Fruit fly (Drosophila melanogaster) whole organism, embryonic: ENCODE measurements around the gene Ptp10D.

Source experiments
- Ada2b ChIP-seq: fragments of 200-800 bp; sonication (Bioruptor generic); IDR thresholded peaks from 2 replicates; pipeline ENCODE4 v1.3.6; 2022; ENCODE audit warnings: missing biosample characterization, missing genetic modification characterization
- BEAF-32 ChIP-seq: fragments of 200-800 bp; sonication (Bioruptor generic); optimal IDR thresholded peaks from 3 replicates; lab custom pipeline; 2017; ENCODE audit warnings: missing biosample characterization, missing genetic modification characterization, mild to moderate bottlenecking, moderate library complexity, missing genetic modification reagents
- C15 ChIP-seq: fragments of 200-800 bp; sonication (Bioruptor generic); IDR thresholded peaks from 3 replicates; pipeline ENCODE4 v1.3.6; 2022; ENCODE audit warnings: missing biosample characterization, missing genetic modification characterization
- CG10147 ChIP-seq: fragments of 200-800 bp; sonication (Bioruptor generic); optimal IDR thresholded peaks from 2 replicates; lab custom pipeline; 2019; ENCODE audit warnings: missing biosample characterization, mild to moderate bottlenecking, missing genetic modification characterization, moderate library complexity
- CG10462 ChIP-seq: fragments of 200-800 bp; sonication (Bioruptor generic); optimal IDR thresholded peaks from 2 replicates; lab custom pipeline; 2016; ENCODE audit warnings: missing biosample characterization, missing genetic modification characterization
- CG11723 ChIP-seq: fragments of 200-800 bp; sonication (Bioruptor generic); optimal IDR thresholded peaks from 2 replicates; lab custom pipeline; 2017; ENCODE audit warnings: missing biosample characterization, mild to moderate bottlenecking, missing genetic modification characterization
- CG12071 ChIP-seq: fragments of 200-800 bp; sonication (Bioruptor generic); optimal IDR thresholded peaks from 3 replicates; lab custom pipeline; 2018; ENCODE audit warnings: missing biosample characterization, mild to moderate bottlenecking, missing genetic modification characterization
- CG1233 ChIP-seq: fragments of 200-800 bp; sonication (Bioruptor generic); optimal IDR thresholded peaks from 4 replicates; lab custom pipeline; 2018; ENCODE audit warnings: missing biosample characterization, mild to moderate bottlenecking, missing genetic modification characterization
- CG13296 ChIP-seq: fragments of 200-800 bp; sonication (Bioruptor generic); optimal IDR thresholded peaks from 3 replicates; lab custom pipeline; 2018; ENCODE audit warnings: missing biosample characterization, mild to moderate bottlenecking, missing genetic modification characterization
- CG15514 ChIP-seq: fragments of 200-800 bp; sonication (Bioruptor generic); optimal IDR thresholded peaks from 3 replicates; lab custom pipeline; 2017; ENCODE audit warnings: missing biosample characterization, missing genetic modification characterization, mild to moderate bottlenecking, moderate library complexity, missing genetic modification reagents
- CG18619 ChIP-seq: fragments of 200-800 bp; sonication (Bioruptor generic); optimal IDR thresholded peaks from 3 replicates; lab custom pipeline; 2017; ENCODE audit warnings: missing biosample characterization, mild to moderate bottlenecking, missing genetic modification characterization
- CG2129 ChIP-seq: fragments of 200-800 bp; sonication (Bioruptor generic); IDR thresholded peaks from 2 replicates; pipeline ENCODE4 v1.3.6; 2022; ENCODE audit warnings: missing biosample characterization, missing genetic modification characterization; ENCODE audit not compliant: partially characterized antibody
- CG31441 ChIP-seq: fragments of 200-800 bp; sonication (Bioruptor generic); IDR thresholded peaks from 2 replicates; pipeline ENCODE4 v1.3.6; 2022; ENCODE audit warnings: missing biosample characterization, missing genetic modification characterization
- CG32532 ChIP-seq: fragments of 200-800 bp; sonication (Bioruptor generic); IDR thresholded peaks from 2 replicates; pipeline ENCODE4 v1.3.6; 2022; ENCODE audit warnings: missing biosample characterization, missing genetic modification characterization
- CG34224 ChIP-seq: fragments of 200-800 bp; sonication (Bioruptor generic); IDR thresholded peaks from 3 replicates; pipeline ENCODE4 v1.3.6; 2022; ENCODE audit warnings: missing biosample characterization, missing genetic modification characterization; ENCODE audit not compliant: partially characterized antibody
- CG4707 ChIP-seq: fragments of 200-800 bp; sonication (Bioruptor generic); optimal IDR thresholded peaks from 2 replicates; lab custom pipeline; 2018; ENCODE audit warnings: missing biosample characterization, mild to moderate bottlenecking, missing genetic modification characterization, moderate library complexity
- CG7271 ChIP-seq: fragments of 200-800 bp; sonication (Bioruptor generic); optimal IDR thresholded peaks from 2 replicates; lab custom pipeline; 2018; ENCODE audit warnings: missing biosample characterization, mild to moderate bottlenecking, missing genetic modification characterization, moderate library complexity
- CG8290 ChIP-seq, 3 experiments: fragments of 200-800 bp; sonication (Bioruptor generic); optimal IDR thresholded peaks; 2 replicates each; lab custom pipeline; 2016 to 2019; ENCODE audit warnings: missing biosample characterization in 3 of 3, missing genetic modification characterization in 3 of 3, mild to moderate bottlenecking in 2 of 3, moderate library complexity in 1 of 3
- CG9215 ChIP-seq: fragments of 200-800 bp; sonication (Bioruptor generic); IDR thresholded peaks from 2 replicates; pipeline ENCODE4 v1.3.6; 2022; ENCODE audit warnings: missing biosample characterization, missing genetic modification characterization
- CG9727 ChIP-seq: fragments of 200-800 bp; sonication (Bioruptor generic); optimal IDR thresholded peaks from 3 replicates; lab custom pipeline; 2017; ENCODE audit warnings: missing biosample characterization, mild to moderate bottlenecking, missing genetic modification characterization
- Doc3 ChIP-seq: fragments of 200-800 bp; sonication (Bioruptor generic); IDR thresholded peaks from 3 replicates; pipeline ENCODE4 v1.3.6; 2022; ENCODE audit warnings: missing biosample characterization, missing genetic modification characterization; ENCODE audit not compliant: partially characterized antibody
- Lhr ChIP-seq: fragments of 200-800 bp; sonication (Bioruptor generic); optimal IDR thresholded peaks from 3 replicates; lab custom pipeline; 2017; ENCODE audit warnings: mild to moderate bottlenecking, missing biosample characterization, missing genetic modification reagents, missing genetic modification characterization
- Max ChIP-seq: fragments of 200-800 bp; sonication (Bioruptor generic); optimal IDR thresholded peaks from 2 replicates; lab custom pipeline; 2016; ENCODE audit warnings: missing biosample characterization, mild to moderate bottlenecking, missing genetic modification characterization
- NC2α ChIP-seq: fragments of 200-800 bp; sonication (Bioruptor generic); optimal IDR thresholded peaks from 2 replicates; lab custom pipeline; 2016; ENCODE audit warnings: missing biosample characterization, missing genetic modification characterization
- NC2β ChIP-seq: fragments of 200-800 bp; sonication (Bioruptor generic); optimal IDR thresholded peaks from 2 replicates; lab custom pipeline; 2016; ENCODE audit warnings: missing biosample characterization, missing genetic modification characterization
- NFAT ChIP-seq: fragments of 200-800 bp; sonication (Bioruptor generic); IDR thresholded peaks from 2 replicates; pipeline ENCODE4 v1.3.6; 2022; ENCODE audit warnings: missing biosample characterization, missing genetic modification characterization
- NfI ChIP-seq: fragments of 200-800 bp; sonication (Bioruptor generic); optimal IDR thresholded peaks from 3 replicates; lab custom pipeline; 2018; ENCODE audit warnings: missing biosample characterization, mild to moderate bottlenecking, missing genetic modification characterization, moderate library complexity
- Ptx1 ChIP-seq: fragments of 200-800 bp; sonication (Bioruptor generic); IDR thresholded peaks from 2 replicates; pipeline ENCODE4 v1.3.6; 2022; ENCODE audit warnings: missing biosample characterization, missing genetic modification characterization
- Side ChIP-seq: fragments of 200-800 bp; sonication (Bioruptor generic); optimal IDR thresholded peaks from 2 replicates; lab custom pipeline; 2016; ENCODE audit warnings: missing biosample characterization, missing genetic modification characterization
- Sry-β ChIP-seq: fragments of 200-800 bp; sonication (Bioruptor generic); optimal IDR thresholded peaks from 2 replicates; lab custom pipeline; 2018; ENCODE audit warnings: missing biosample characterization, mild to moderate bottlenecking, missing genetic modification characterization, moderate library complexity
- Tbp ChIP-seq: fragments of >200 bp; optimal IDR thresholded peaks from 2 replicates; lab custom pipeline; 2018; ENCODE audit warnings: missing biosample characterization, missing genetic modification characterization
- amos ChIP-seq: fragments of 200-800 bp; sonication (Bioruptor generic); IDR thresholded peaks from 2 replicates; pipeline ENCODE4 v1.3.6; 2022; ENCODE audit warnings: missing biosample characterization, missing genetic modification characterization; ENCODE audit not compliant: partially characterized antibody
- ato ChIP-seq: fragments of 200-800 bp; sonication (Bioruptor generic); IDR thresholded peaks from 2 replicates; pipeline ENCODE4 v1.3.6; 2022; ENCODE audit warnings: missing biosample characterization, missing genetic modification characterization; ENCODE audit not compliant: partially characterized antibody
- bowl ChIP-seq: fragments of 200-800 bp; sonication (Bioruptor generic); IDR thresholded peaks from 2 replicates; pipeline ENCODE4 v1.3.6; 2022; ENCODE audit warnings: missing biosample characterization, missing genetic modification characterization
- btn ChIP-seq: fragments of 200-800 bp; sonication (Bioruptor generic); optimal IDR thresholded peaks from 2 replicates; lab custom pipeline; 2016; ENCODE audit warnings: missing biosample characterization, missing genetic modification characterization
- dati ChIP-seq: fragments of 200-800 bp; sonication (Bioruptor generic); IDR thresholded peaks from 2 replicates; pipeline ENCODE4 v1.3.6; 2022; ENCODE audit warnings: missing biosample characterization, missing genetic modification characterization
- dimm ChIP-seq: fragments of 200-800 bp; sonication (Bioruptor generic); IDR thresholded peaks from 2 replicates; pipeline ENCODE4 v1.3.6; 2022; ENCODE audit warnings: missing biosample characterization, missing genetic modification characterization
- gsb-n ChIP-seq: fragments of 200-800 bp; sonication (Bioruptor generic); optimal IDR thresholded peaks from 3 replicates; lab custom pipeline; 2018; ENCODE audit warnings: missing biosample characterization, mild to moderate bottlenecking, missing genetic modification characterization
- h ChIP-seq: fragments of >200 bp; optimal IDR thresholded peaks from 2 replicates; lab custom pipeline; 2017
- insv ChIP-seq, 2 experiments: fragments of 200-800 bp; sonication (Bioruptor generic); optimal IDR thresholded peaks; 3 replicates each; lab custom pipeline; 2016 to 2018; ENCODE audit warnings: missing biosample characterization in 2 of 2, missing genetic modification characterization in 2 of 2
- nerfin-2 ChIP-seq: fragments of 200-800 bp; sonication (Bioruptor generic); IDR thresholded peaks from 2 replicates; pipeline ENCODE4 v1.3.6; 2022; ENCODE audit warnings: missing biosample characterization, missing genetic modification characterization; ENCODE audit not compliant: partially characterized antibody
- odd ChIP-seq: fragments of 200-800 bp; sonication (Bioruptor generic); optimal IDR thresholded peaks from 2 replicates; lab custom pipeline; 2017; ENCODE audit warnings: missing biosample characterization, mild to moderate bottlenecking, missing genetic modification characterization
- p53 ChIP-seq: fragments of 200-800 bp; sonication (Bioruptor generic); optimal IDR thresholded peaks from 2 replicates; lab custom pipeline; 2016; ENCODE audit warnings: missing biosample characterization, missing genetic modification characterization
- run ChIP-seq: fragments of 200-800 bp; sonication (Bioruptor generic); optimal IDR thresholded peaks from 3 replicates; lab custom pipeline; 2018; ENCODE audit warnings: missing biosample characterization, mild to moderate bottlenecking, missing genetic modification characterization
- tap ChIP-seq: fragments of 200-800 bp; optimal IDR thresholded peaks from 3 replicates; lab custom pipeline; 2019; ENCODE audit warnings: missing biosample characterization, mild to moderate bottlenecking, missing genetic modification characterization, moderate library complexity
- tio ChIP-seq: fragments of 200-800 bp; sonication (Bioruptor generic); optimal IDR thresholded peaks from 2 replicates; lab custom pipeline; 2017; ENCODE audit warnings: missing biosample characterization, missing genetic modification characterization, inconsistent platforms
- tna ChIP-seq: fragments of 200-800 bp; sonication (Bioruptor generic); IDR thresholded peaks from 2 replicates; pipeline ENCODE4 v1.3.6; 2022; ENCODE audit warnings: missing biosample characterization, missing genetic modification characterization; ENCODE audit not compliant: partially characterized antibody
- wek ChIP-seq: fragments of 200-800 bp; sonication (Bioruptor generic); optimal IDR thresholded peaks from 3 replicates; lab custom pipeline; 2018; ENCODE audit warnings: missing biosample characterization, mild to moderate bottlenecking, missing genetic modification characterization, moderate library complexity

The Ptp10D gene

DNA sequence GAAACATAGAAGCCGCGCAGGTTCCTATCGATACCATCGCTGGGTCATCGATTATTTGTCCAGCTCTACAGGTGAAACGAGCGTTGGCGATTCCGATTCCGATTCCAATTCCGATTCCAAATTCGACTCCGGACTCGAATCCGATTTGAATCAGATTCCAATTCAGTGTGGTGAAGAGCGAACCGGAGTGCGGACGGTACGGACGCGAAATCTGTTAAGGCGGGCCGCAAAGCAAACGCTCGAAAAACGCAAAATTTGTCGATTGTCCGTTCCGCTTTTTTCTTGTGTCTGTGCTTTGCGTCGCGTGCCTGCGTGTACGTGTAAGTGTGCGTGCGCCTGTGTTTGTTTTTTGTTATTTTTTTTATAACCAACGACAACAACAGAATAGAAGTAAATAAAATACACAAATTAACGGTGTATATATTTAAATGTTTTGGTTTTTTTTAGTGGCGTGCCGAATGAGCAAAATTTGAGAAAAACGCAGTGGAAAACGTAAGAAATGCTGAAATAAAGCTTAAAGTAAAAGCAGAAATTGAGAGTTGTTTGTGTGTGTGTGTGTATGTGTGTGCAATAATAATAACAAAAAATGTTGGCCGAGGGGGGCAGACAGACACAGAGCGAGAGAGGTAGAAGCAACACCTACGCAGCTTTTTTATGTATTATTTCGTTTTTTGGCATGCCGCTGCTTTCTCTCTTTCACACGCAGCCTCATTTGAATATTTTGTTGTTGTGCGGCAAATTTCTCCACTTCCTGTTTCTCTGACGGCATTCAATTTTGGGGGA, at the start of gene Ptp10D (continued):
- TF ChIP-seq run (tag; lab: Kevin White, UChicago) (no peak), CG9215 (GFP tag; lab: Robert Waterston, UW) (no peak), CG12071 (GFP tag; lab: Kevin White, UChicago) (no peak), CG31441 (GFP tag; lab: Robert Waterston, UW) (no peak), Doc3 (peak; percentile 72; the same call in 2 of the 3 replicates), Lhr (GFP tag; lab: Kevin White, UChicago) (no peak), Sry-β (GFP tag; lab: Kevin White, UChicago) (no peak), Ptx1 (GFP tag; lab: Robert Waterston, UW) (no peak), CG7271 (tag; lab: Kevin White, UChicago) (no peak), ato (GFP tag; lab: Robert Waterston, UW) (peak; percentile 85), CG10462 (GFP tag; lab: Kevin White, UChicago) (no peak), tna (GFP tag; lab: Robert Waterston, UW) (peak; percentile 85), CG1233 (GFP tag; lab: Kevin White, UChicago) (no peak), CG32532 (GFP tag; lab: Robert Waterston, UW) (peak; percentile 30), Ada2b (GFP tag; lab: Robert Waterston, UW) (no peak), insv (GFP tag; optimal IDR thresholded peaks at IDR 0.05; lab: Kevin White, UChicago) (peak; percentile 55 to 95), NC2β (GFP tag; lab: Kevin White, UChicago) (no peak), amos (peak; percentile 96), h (lab: Kevin White, UChicago) (no peak), wek (GFP tag; lab: Kevin White, UChicago) (no peak), Tbp (GFP tag; lab: Kevin White, UChicago) (no peak), NfI (GFP tag; lab: Kevin White, UChicago) (peak; percentile 6), CG34224 (GFP tag; lab: Robert Waterston, UW) (peak; percentile 85), nerfin-2 (GFP tag; lab: Robert Waterston, UW) (peak; percentile 84), btn (GFP tag; lab: Kevin White, UChicago) (no peak), CG18619 (GFP tag; lab: Kevin White, UChicago) (no peak), CG11723 (GFP tag; lab: Kevin White, UChicago) (no peak), tio (GFP tag; lab: Kevin White, UChicago) (no peak), NFAT (GFP tag; lab: Robert Waterston, UW) (peak; percentile 51; the same call in 1 of the 2 replicates), CG10147 (GFP tag; lab: Kevin White, UChicago) (peak; percentile 38), Side (GFP tag; lab: Kevin White, UChicago) (no peak), Max (GFP tag; lab: Kevin White, UChicago) (peak; percentile 33), CG2129 (GFP tag; lab: Robert Waterston, UW) (0 out of 2 replicates have a peak, but pooled peaks have one; percentile 14), dimm (GFP tag; lab: Robert Waterston, UW) (no peak), p53 (GFP tag; lab: Kevin White, UChicago) (no peak), CG9727 (GFP tag; lab: Kevin White, UChicago) (no peak), CG13296 (peak; percentile 19), tap (tag; lab: Kevin White, UChicago) (no peak), gsb-n (tag; lab: Kevin White, UChicago) (peak; percentile 33), CG4707 (GFP tag; lab: Kevin White, UChicago) (no peak), NC2α (no peak), CG8290 (GFP tag; optimal IDR thresholded peaks at IDR 0.05; lab: Kevin White, UChicago) (no peak), CG8290 (tag; optimal IDR thresholded peaks at IDR 0.05; lab: Kevin White, UChicago) (peak in 1 of 2 experiments; percentile 84), BEAF-32 (peak; percentile 89), CG15514 (peak; percentile 99), dati (GFP tag; lab: Robert Waterston, UW) (no peak), bowl (GFP tag; lab: Robert Waterston, UW) (no peak), C15 (no peak), odd (no peak)
